Fruit fly (Drosophila melanogaster): Measurements from ENCODE around the gene eIF4E5.

DNA sequence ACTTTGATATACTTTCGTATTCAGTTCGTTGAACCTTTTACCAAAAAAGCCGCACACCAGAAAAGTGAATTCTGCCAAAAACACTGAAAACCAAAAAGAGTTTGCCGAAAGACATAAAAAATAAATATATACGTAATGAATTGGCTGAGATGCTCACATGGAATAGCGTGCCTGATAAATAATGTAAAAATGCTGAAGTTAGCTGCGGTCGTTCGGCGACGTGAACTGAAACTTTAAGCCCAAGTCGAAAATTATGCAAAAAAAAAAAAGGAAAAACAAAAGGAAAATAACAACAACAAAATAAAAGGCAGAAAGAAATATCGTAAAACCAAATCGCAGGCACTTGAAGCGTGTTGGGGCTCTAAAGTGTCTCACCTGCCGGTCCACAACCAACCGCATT, 15.1 kb upstream of the eIF4E5 start:
- no peak for TF ChIP-seq Dll (optimal IDR thresholded peaks at IDR 0.05)
- TF ChIP-seq pan (optimal IDR thresholded peaks at IDR 0.05) = no peak
- no peak for TF ChIP-seq psq (optimal IDR thresholded peaks at IDR 0.05)
- TF ChIP-seq usp (GFP tag; optimal IDR thresholded peaks at IDR 0.05) = no peak

Data from whole organism.